Worm (Caenorhabditis elegans) whole organism, early embryonic: Measurements from ENCODE around the gene srt-30.

Source experiments
- B0310.2 ChIP-seq: sonication (generic microtip); optimal IDR thresholded peaks from 2 replicates; lab custom pipeline; 2016; ENCODE audit warnings: mild to moderate bottlenecking, missing genetic modification characterization, missing compliant biosample characterization
- aly-1 ChIP-seq: sonication (generic microtip); optimal IDR thresholded peaks from 2 replicates; lab custom pipeline; 2016; ENCODE audit warnings: missing genetic modification characterization, missing compliant biosample characterization
- ama-1 ChIP-seq: fragments of 150-350 bp; optimal IDR thresholded peaks from 2 replicates; lab custom pipeline; 2014
- ceh-13 ChIP-seq: fragments of 200-800 bp; sonication (Bioruptor generic); optimal IDR thresholded peaks from 2 replicates; lab custom pipeline; 2018; ENCODE audit warnings: mild to moderate bottlenecking, missing genetic modification characterization, missing compliant biosample characterization
- ets-7 ChIP-seq: sonication (generic microtip); optimal IDR thresholded peaks from 2 replicates; lab custom pipeline; 2016; ENCODE audit warnings: missing genotype, missing genetic modification characterization, missing compliant biosample characterization
- flt-1 ChIP-seq: fragments of 200-800 bp; sonication (Bioruptor generic); IDR thresholded peaks from 2 replicates; pipeline ENCODE4 v1.3.6; 2022; ENCODE audit warnings: missing genetic modification characterization, missing compliant biosample characterization
- hmbx-1 ChIP-seq: sonication (generic microtip); optimal IDR thresholded peaks from 2 replicates; lab custom pipeline; 2016; ENCODE audit warnings: mild to moderate bottlenecking, missing genetic modification characterization, missing compliant biosample characterization
- hmg-4 ChIP-seq: fragments of 200-800 bp; sonication (Bioruptor generic); optimal IDR thresholded peaks from 2 replicates; lab custom pipeline; 2018; ENCODE audit warnings: mild to moderate bottlenecking, missing genetic modification characterization, missing compliant biosample characterization
- hnd-1 ChIP-seq: sonication (generic microtip); optimal IDR thresholded peaks from 2 replicates; lab custom pipeline; 2016; ENCODE audit warnings: missing genetic modification characterization, missing compliant biosample characterization
- sea-1 ChIP-seq: fragments of 200-800 bp; sonication (Bioruptor generic); conservative IDR thresholded peaks from 2 replicates; pipeline ENCODE4 v1.3.6; 2022; ENCODE audit warnings: missing genetic modification characterization, missing compliant biosample characterization
- tbx-11 ChIP-seq: fragments of 200-800 bp; sonication (Bioruptor generic); IDR thresholded peaks from 2 replicates; pipeline ENCODE4 v1.3.6; 2022; ENCODE audit warnings: missing genetic modification characterization, missing compliant biosample characterization

DNA sequence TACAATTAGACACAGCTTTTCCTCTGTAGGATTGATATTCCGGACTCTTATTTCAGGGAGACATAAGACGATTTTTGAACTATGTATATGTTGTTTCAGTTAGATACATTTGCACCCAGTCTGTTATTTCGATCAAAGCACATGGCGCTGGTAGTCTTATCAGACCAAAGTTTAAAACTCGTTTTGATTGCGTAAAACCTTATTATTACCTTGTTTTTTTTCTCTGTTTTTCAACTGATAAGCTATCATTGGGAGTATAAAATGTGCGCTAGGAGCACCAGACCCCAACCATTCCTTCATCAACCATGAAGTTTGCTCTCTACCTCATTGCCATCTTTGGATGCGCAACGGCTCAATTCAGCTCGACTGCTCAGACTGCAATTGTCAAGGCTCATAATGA is 12.0 kb upstream of the srt-30 start, which contains the start of gene scl-12:
- TF ChIP-seq ama-1 (lab: Kevin White, UChicago) (no peak), hmbx-1 (tag; lab: Kevin White, UChicago) (no peak), ceh-13 (GFP tag; lab: Kevin White, UChicago) (no peak), tbx-11 (GFP tag; lab: Robert Waterston, UW) (no peak), B0310.2 (tag; lab: Kevin White, UChicago) (no peak), flt-1 (GFP tag; lab: Robert Waterston, UW) (no peak), hnd-1 (no peak), sea-1 (GFP tag; lab: Robert Waterston, UW) (no peak), aly-1 (tag; lab: Kevin White, UChicago) (no peak), hmg-4 (no peak), ets-7 (tag; lab: Kevin White, UChicago) (no peak)
